Worm (Caenorhabditis elegans) whole organism, late embryonic: ENCODE results near the gene psmd-9.

Experiments
- pat-9 ChIP-seq: fragments of 200-800 bp; sonication (Bioruptor generic); optimal IDR thresholded peaks from 2 replicates; lab custom pipeline; 2018; ENCODE audit warnings: mild to moderate bottlenecking, missing genetic modification characterization, moderate library complexity, missing compliant biosample characterization
- pha-4 ChIP-seq: fragments of 150-350 bp; optimal IDR thresholded peaks from 2 replicates; lab custom pipeline; 2018; ENCODE audit warnings: missing biosample characterization, missing genetic modification reagents, missing genetic modification characterization
- unc-55 ChIP-seq: sonication (generic microtip); optimal IDR thresholded peaks from 2 replicates; lab custom pipeline; 2017; ENCODE audit warnings: missing biosample characterization, missing genetic modification reagents, missing genetic modification characterization

DNA sequence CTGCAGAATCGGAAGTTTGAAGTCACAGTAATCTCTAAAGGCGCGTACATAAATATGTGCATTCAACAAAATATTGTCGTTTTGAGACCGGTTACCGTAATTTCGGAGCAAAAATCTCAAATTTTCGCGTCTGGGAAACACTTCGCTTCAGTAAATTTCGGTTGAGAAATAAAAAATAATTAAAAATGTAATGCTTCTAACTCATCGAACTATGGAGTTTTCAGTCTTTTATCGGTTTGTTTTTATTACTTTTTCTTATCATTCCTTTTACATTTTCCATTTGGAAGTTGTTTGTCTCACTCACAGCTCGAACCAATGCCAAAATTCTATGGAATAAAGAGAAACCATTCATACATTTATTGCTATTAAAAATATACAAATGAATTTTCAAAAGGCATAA lies 13.7 kb upstream of the psmd-9 start:
- TF ChIP-seq unc-55 (GFP tag; lab: Kevin White, UChicago) (no peak), pat-9 (tag; lab: Kevin White, UChicago) (no peak), pha-4 (tag; lab: Kevin White, UChicago) (no peak)
